Fruit fly (Drosophila melanogaster): ENCODE results near the gene CREG.
A peak's percentile ranks its signal among the peaks of the same experiment; 100 is the strongest.

The CREG gene

DNA sequence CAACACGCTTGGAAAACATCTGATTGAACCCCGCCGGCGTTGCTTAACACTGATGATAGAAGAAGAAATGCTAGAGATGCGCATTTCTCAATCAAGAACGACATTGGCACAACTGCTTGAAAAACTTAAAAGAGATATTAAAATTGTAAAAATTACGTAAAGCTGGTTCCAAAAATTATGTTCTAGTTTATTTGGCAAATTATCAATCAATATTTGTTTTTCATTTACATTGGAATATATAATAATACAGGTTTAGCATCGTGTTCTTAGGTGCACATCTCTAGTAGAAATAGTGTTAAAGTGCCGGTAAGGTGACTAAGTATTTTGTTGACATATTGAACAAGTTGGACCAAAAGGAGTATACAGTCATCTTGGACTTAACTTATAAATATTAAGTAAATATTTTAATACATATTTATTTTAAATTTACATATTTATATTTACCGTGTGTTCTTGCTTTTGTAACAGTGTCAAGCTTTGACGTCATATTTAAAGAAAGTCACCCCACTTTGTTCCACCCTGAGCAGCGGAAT is 3.1 kb downstream of the CREG start, which contains the start of the genes Brf and sds22 (continued):
- TF ChIP-seq hth (optimal IDR thresholded peaks at IDR 0.05), result no peak
- peak; percentile 88 for TF ChIP-seq crc (GFP tag; optimal IDR thresholded peaks at IDR 0.05)
- peak; percentile 69 for TF ChIP-seq ATbp (GFP tag; optimal IDR thresholded peaks at IDR 0.05)
- TF ChIP-seq lov (optimal IDR thresholded peaks at IDR 0.05), result no peak
- peak; percentile 86; the same call in 2 of the 3 replicates for TF ChIP-seq lov (GFP tag; IDR thresholded peaks at IDR 0.05)
- peak; percentile 97 for TF ChIP-seq HLH54F (GFP tag; optimal IDR thresholded peaks at IDR 0.05)
- peak; percentile 82 for TF ChIP-seq Poxn (GFP tag; IDR thresholded peaks at IDR 0.05)
- TF ChIP-seq Lim3 (GFP tag; IDR thresholded peaks at IDR 0.05), result no peak
- peak; percentile 92 for TF ChIP-seq CG17359 (tag; optimal IDR thresholded peaks at IDR 0.05)
- peak; percentile 94 for TF ChIP-seq twi (tag; optimal IDR thresholded peaks at IDR 0.05)
- peak; percentile 53; the same call in 1 of the 3 replicates for TF ChIP-seq CG34224 (GFP tag; IDR thresholded peaks at IDR 0.05; ENCODE audit: partially characterized antibody)
- TF ChIP-seq Eip74EF (GFP tag; optimal IDR thresholded peaks at IDR 0.05), result peak in 1 of 2 experiments; percentile 82
- TF ChIP-seq cato (GFP tag; optimal IDR thresholded peaks at IDR 0.05; ENCODE audit: borderline replicate concordance), result peak; percentile 89
- TF ChIP-seq pita (GFP tag; optimal IDR thresholded peaks at IDR 0.05), result no peak
- TF ChIP-seq Hey (tag; optimal IDR thresholded peaks at IDR 0.05), result peak; percentile 76
- TF ChIP-seq Kr (GFP tag; optimal IDR thresholded peaks at IDR 0.05), result peak; percentile 33
- peak; percentile 94 for TF ChIP-seq CG13123 (GFP tag; optimal IDR thresholded peaks at IDR 0.05)
- no peak for TF ChIP-seq Lpt (GFP tag; optimal IDR thresholded peaks at IDR 0.05)
- TF ChIP-seq CG32772 (GFP tag; IDR thresholded peaks at IDR 0.05), result peak; percentile 93
- peak; percentile 87 for TF ChIP-seq peb (GFP tag; IDR thresholded peaks at IDR 0.05)
- peak; percentile 84 for TF ChIP-seq exex (tag; optimal IDR thresholded peaks at IDR 0.05)
- peak; percentile 94 for TF ChIP-seq caup (GFP tag; optimal IDR thresholded peaks at IDR 0.05; ENCODE audit: severe bottlenecking)
- peak; percentile 95 for TF ChIP-seq CG32532 (GFP tag; IDR thresholded peaks at IDR 0.05)
- TF ChIP-seq CG6272 (GFP tag; IDR thresholded peaks at IDR 0.05), result peak; percentile 96
- TF ChIP-seq CoRest (tag; optimal IDR thresholded peaks at IDR 0.05), result peak; percentile 98
- peak; percentile 87 for TF ChIP-seq sqz (GFP tag; optimal IDR thresholded peaks at IDR 0.05)
- TF ChIP-seq dm (GFP tag; optimal IDR thresholded peaks at IDR 0.05), result peak; percentile 95
- TF ChIP-seq E2f1 (GFP tag; IDR thresholded peaks at IDR 0.05), result peak; percentile 87
- TF ChIP-seq CG9437 (GFP tag; optimal IDR thresholded peaks at IDR 0.05), result peak; percentile 88
- TF ChIP-seq crol (GFP tag; IDR thresholded peaks at IDR 0.05), result no peak; the same call in 1 of the 2 replicates
- TF ChIP-seq Bgb (GFP tag; IDR thresholded peaks at IDR 0.05; ENCODE audit: partially characterized antibody), result peak; percentile 74
- peak; percentile 95 for TF ChIP-seq Xrp1 (GFP tag; IDR thresholded peaks at IDR 0.05)
- peak; percentile 96 for TF ChIP-seq fu2 (GFP tag; optimal IDR thresholded peaks at IDR 0.05)
- peak; percentile 89 for TF ChIP-seq ERR (GFP tag; optimal IDR thresholded peaks at IDR 0.05)
- TF ChIP-seq CG2889 (GFP tag; IDR thresholded peaks at IDR 0.05), result peak; percentile 91
- TF ChIP-seq CG15514 (GFP tag; optimal IDR thresholded peaks at IDR 0.05), result peak; percentile 87
- TF ChIP-seq CG18619 (GFP tag; optimal IDR thresholded peaks at IDR 0.05), result peak; percentile 92
- TF ChIP-seq jing (GFP tag; optimal IDR thresholded peaks at IDR 0.05), result peak; percentile 86
- TF ChIP-seq eve (GFP tag; optimal IDR thresholded peaks at IDR 0.05), result peak in 1 of 2 experiments; percentile 95
- TF ChIP-seq CG18764 (GFP tag; optimal IDR thresholded peaks at IDR 0.05), result peak; percentile 95
- TF ChIP-seq MTF-1 (GFP tag; optimal IDR thresholded peaks at IDR 0.05; ENCODE audit: borderline replicate concordance), result peak; percentile 74
- TF ChIP-seq wek (GFP tag; optimal IDR thresholded peaks at IDR 0.05), result peak; percentile 62
- TF ChIP-seq CG2678 (tag; optimal IDR thresholded peaks at IDR 0.05), result peak; percentile 96
- TF ChIP-seq ssp (GFP tag; IDR thresholded peaks at IDR 0.05), result peak; percentile 89
- peak; percentile 85 for TF ChIP-seq CG3407 (GFP tag; optimal IDR thresholded peaks at IDR 0.05)
- TF ChIP-seq CG17802 (tag; optimal IDR thresholded peaks at IDR 0.05), result peak; percentile 81
- peak; percentile 78 for TF ChIP-seq salm (tag; optimal IDR thresholded peaks at IDR 0.05)
- peak; percentile 36 for TF ChIP-seq MESR4 (GFP tag; optimal IDR thresholded peaks at IDR 0.05)
- TF ChIP-seq nau (GFP tag; optimal IDR thresholded peaks at IDR 0.05), result peak; percentile 83
- peak; percentile 83; the same call in 1 of the 2 replicates for TF ChIP-seq wor (GFP tag; IDR thresholded peaks at IDR 0.05)
